Fruit fly (Drosophila melanogaster): Measurements from ENCODE around the gene lectin-37Da.

Gene lectin-37Da

DNA sequence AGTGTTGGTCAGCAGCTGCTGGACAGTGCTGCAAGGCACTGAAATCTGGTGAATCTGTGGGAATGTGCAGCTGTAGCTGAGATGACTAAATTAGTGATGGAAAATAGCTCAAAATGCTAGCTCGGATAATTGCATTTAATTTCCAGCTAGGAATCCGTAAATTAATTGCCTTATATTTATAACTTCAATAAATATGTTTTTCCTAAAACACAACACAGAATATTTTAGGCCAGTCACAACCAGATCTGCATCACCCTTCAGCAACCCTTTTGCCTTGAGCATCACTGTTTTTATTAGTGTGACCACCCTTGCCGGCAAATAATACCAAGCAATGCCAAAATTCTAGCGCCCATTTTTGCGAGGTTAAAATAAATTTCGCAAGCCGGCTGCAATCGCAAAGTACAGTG, 26.6 kb downstream of the lectin-37Da start, which contains the start of gene Hs2st (continued):
- TF ChIP-seq Smox (GFP tag; optimal IDR thresholded peaks at IDR 0.05) (peak; percentile 92), CG10631 (GFP tag; optimal IDR thresholded peaks at IDR 0.05) (peak; percentile 95), cyc (GFP tag; optimal IDR thresholded peaks at IDR 0.05) (peak; percentile 96), CG1621 (tag; optimal IDR thresholded peaks at IDR 0.05) (peak; percentile 77), dsx (GFP tag; optimal IDR thresholded peaks at IDR 0.05; ENCODE audit: poor library complexity, severe bottlenecking) (peak; percentile 75), vri (GFP tag; optimal IDR thresholded peaks at IDR 0.05) (no peak), Sox14 (GFP tag; optimal IDR thresholded peaks at IDR 0.05) (peak; percentile 93), dac (GFP tag; optimal IDR thresholded peaks at IDR 0.05) (peak; percentile 84), CG31627 (GFP tag; optimal IDR thresholded peaks at IDR 0.05) (peak; percentile 98), CG34406 (GFP tag; optimal IDR thresholded peaks at IDR 0.05) (peak; percentile 86), Sox15 (GFP tag; optimal IDR thresholded peaks at IDR 0.05) (peak; percentile 96), fkh (GFP tag; optimal IDR thresholded peaks at IDR 0.05) (no peak), CG6163 (GFP tag; IDR thresholded peaks at IDR 0.05) (peak; percentile 88), CG4318 (GFP tag; optimal IDR thresholded peaks at IDR 0.05) (peak; percentile 81)

DNA sequence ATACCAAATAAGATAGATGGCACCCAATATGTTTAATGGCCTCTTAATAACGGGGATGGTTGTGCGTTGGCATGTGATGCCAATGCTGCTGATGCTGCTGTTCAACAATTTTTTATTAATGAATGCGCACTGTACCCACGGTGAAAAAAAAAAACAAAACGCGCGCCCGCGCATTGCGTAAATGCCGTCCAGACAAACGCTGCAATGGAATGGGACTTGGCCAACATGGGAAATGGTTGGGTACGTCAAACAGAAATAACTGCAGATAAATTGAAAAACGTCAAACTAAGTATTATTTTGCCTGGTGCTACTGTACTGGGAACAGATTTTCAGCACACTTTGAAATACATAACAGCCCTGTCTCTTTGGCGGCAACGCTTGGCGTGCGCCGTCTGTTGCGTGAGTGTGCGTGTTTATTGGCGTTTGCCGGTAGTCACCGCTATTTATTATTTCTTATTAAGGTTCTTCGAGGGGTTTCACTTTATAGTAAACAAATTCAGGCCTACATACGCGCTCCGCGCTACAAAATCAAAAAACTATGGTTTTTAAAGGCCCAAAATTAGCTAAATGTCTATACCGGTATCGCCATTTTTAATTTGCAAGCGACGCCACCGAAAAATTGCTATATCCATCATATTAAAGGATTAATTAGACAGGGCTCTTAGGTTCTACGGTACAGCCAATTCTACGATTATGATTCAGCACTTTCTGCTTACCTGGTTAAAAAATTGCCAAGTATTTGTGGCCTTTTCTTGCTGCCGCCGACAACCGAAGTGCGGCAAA, 34.6 kb downstream of the lectin-37Da start:
- TF ChIP-seq CG16779 (tag; optimal IDR thresholded peaks at IDR 0.05): no peak
- peak; percentile 40 for TF ChIP-seq Sox14 (GFP tag; optimal IDR thresholded peaks at IDR 0.05)
- no peak for TF ChIP-seq CG10669 (GFP tag; optimal IDR thresholded peaks at IDR 0.05)
- TF ChIP-seq salr (GFP tag; optimal IDR thresholded peaks at IDR 0.05): peak in 1 of 2 experiments; percentile 3
- TF ChIP-seq CG6276 (GFP tag; optimal IDR thresholded peaks at IDR 0.05): peak; percentile 39
- TF ChIP-seq topi (GFP tag; optimal IDR thresholded peaks at IDR 0.05): peak; percentile 13
- TF ChIP-seq CG6792 (GFP tag; optimal IDR thresholded peaks at IDR 0.05): peak; percentile 28
- TF ChIP-seq Eip93F (GFP tag; optimal IDR thresholded peaks at IDR 0.05): no peak
- TF ChIP-seq OdsH (GFP tag; optimal IDR thresholded peaks at IDR 0.05): peak; percentile 43
- peak in 1 of 2 experiments; percentile 24 for TF ChIP-seq ss (GFP tag; optimal IDR thresholded peaks at IDR 0.05)
- TF ChIP-seq Hr39 (GFP tag; optimal IDR thresholded peaks at IDR 0.05): peak; percentile 17
- TF ChIP-seq vri (GFP tag; optimal IDR thresholded peaks at IDR 0.05): no peak
- peak; percentile 59 for TF ChIP-seq CG15336 (GFP tag; IDR thresholded peaks at IDR 0.05)
- TF ChIP-seq CG3032 (tag; optimal IDR thresholded peaks at IDR 0.05): no peak
- no peak for TF ChIP-seq CG4318 (GFP tag; optimal IDR thresholded peaks at IDR 0.05)
- TF ChIP-seq CG8319 (GFP tag; optimal IDR thresholded peaks at IDR 0.05): no peak
- TF ChIP-seq Sox102F (GFP tag; optimal IDR thresholded peaks at IDR 0.05): no peak
- peak; percentile 29 for TF ChIP-seq dac (GFP tag; optimal IDR thresholded peaks at IDR 0.05)
- TF ChIP-seq CG8119 (GFP tag; IDR thresholded peaks at IDR 0.05): peak; percentile 72
- no peak for TF ChIP-seq CG8632 (GFP tag; optimal IDR thresholded peaks at IDR 0.05)
- TF ChIP-seq cyc (GFP tag; optimal IDR thresholded peaks at IDR 0.05): peak; percentile 13
- no peak for TF ChIP-seq dsx (GFP tag; optimal IDR thresholded peaks at IDR 0.05; ENCODE audit: poor library complexity, severe bottlenecking)
- no peak for TF ChIP-seq fd85E (GFP tag; optimal IDR thresholded peaks at IDR 0.05)
- peak; percentile 35 for TF ChIP-seq CG3919 (GFP tag; optimal IDR thresholded peaks at IDR 0.05)
- peak; percentile 38 for TF ChIP-seq CG6808 (GFP tag; optimal IDR thresholded peaks at IDR 0.05)
- peak; percentile 41 for TF ChIP-seq pdm3 (GFP tag; optimal IDR thresholded peaks at IDR 0.05)
- TF ChIP-seq CG1621 (tag; optimal IDR thresholded peaks at IDR 0.05): no peak
- peak; percentile 18; the same call in 1 of the 2 replicates for TF ChIP-seq CG11294 (GFP tag; IDR thresholded peaks at IDR 0.05)
- no peak for TF ChIP-seq Ets21C (GFP tag; optimal IDR thresholded peaks at IDR 0.05)
- TF ChIP-seq Eip78C (GFP tag): peak; percentile 80
- peak; percentile 69 for TF ChIP-seq Hr4 (GFP tag; optimal IDR thresholded peaks at IDR 0.05)
- peak; percentile 22 for TF ChIP-seq acj6 (GFP tag; optimal IDR thresholded peaks at IDR 0.05)
- no peak for TF ChIP-seq Blimp-1 (GFP tag; optimal IDR thresholded peaks at IDR 0.05)
- peak; percentile 10 for TF ChIP-seq CG34406 (GFP tag; optimal IDR thresholded peaks at IDR 0.05)
- peak; percentile 22 for TF ChIP-seq esn (GFP tag; optimal IDR thresholded peaks at IDR 0.05)
- no peak for TF ChIP-seq CG6854 (GFP tag; optimal IDR thresholded peaks at IDR 0.05)
- no peak for TF ChIP-seq Gug (GFP tag; IDR thresholded peaks at IDR 0.05)
- TF ChIP-seq CG7368 (GFP tag; optimal IDR thresholded peaks at IDR 0.05): no peak
- peak; percentile 37 for TF ChIP-seq CG10631 (GFP tag; optimal IDR thresholded peaks at IDR 0.05)
- no peak for TF ChIP-seq fkh (GFP tag; optimal IDR thresholded peaks at IDR 0.05)
- TF ChIP-seq achi (GFP tag; optimal IDR thresholded peaks at IDR 0.05): peak; percentile 49
- TF ChIP-seq Ets96B (tag; optimal IDR thresholded peaks at IDR 0.05): no peak
- TF ChIP-seq CG31627 (GFP tag; optimal IDR thresholded peaks at IDR 0.05): peak; percentile 37

Data from whole organism, prepupa.